Fruit fly (Drosophila melanogaster): Measurements from ENCODE around the gene NANS.

The NANS gene

dm6 chr3R:12448344-12448743 is 22.0 kb downstream of the NANS start:
- TF ChIP-seq CG8632 (GFP tag; optimal IDR thresholded peaks at IDR 0.05), result no peak
- TF ChIP-seq CG6792 (GFP tag; optimal IDR thresholded peaks at IDR 0.05), result no peak
- no peak for TF ChIP-seq pdm3 (GFP tag; optimal IDR thresholded peaks at IDR 0.05)
- no peak for TF ChIP-seq eg (GFP tag; IDR thresholded peaks at IDR 0.05)
- no peak for TF ChIP-seq cyc (GFP tag; optimal IDR thresholded peaks at IDR 0.05)
- no peak for TF ChIP-seq Blimp-1 (GFP tag; optimal IDR thresholded peaks at IDR 0.05)
- TF ChIP-seq CG11762 (GFP tag; optimal IDR thresholded peaks at IDR 0.05; ENCODE audit: insufficient read depth), result no peak

DNA sequence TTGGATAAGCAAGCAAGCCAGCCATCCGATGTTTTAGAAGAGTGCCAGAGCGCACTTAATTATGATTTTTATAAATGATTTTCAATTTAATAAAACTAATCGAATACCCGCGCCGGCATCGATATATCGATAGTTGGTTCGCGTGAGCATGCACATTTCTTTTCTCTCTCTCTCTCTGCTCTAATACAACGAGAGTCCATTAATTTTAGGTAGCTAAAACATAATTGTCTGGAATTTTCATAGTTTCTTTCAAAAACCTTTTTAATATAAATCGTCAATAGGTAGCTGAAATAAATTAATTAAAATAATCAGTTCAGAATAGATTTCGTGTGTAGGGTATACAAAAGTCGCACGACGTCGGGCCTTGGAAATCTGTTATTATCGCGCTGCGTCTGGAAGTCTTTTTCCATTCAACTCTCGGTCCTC is 22.5 kb downstream of the NANS start, which contains the start of gene CG18549:
Gene CG18549, plus strand, starts transcription at position 408 of the 426 bp plus-strand sequence.
- TF ChIP-seq Eip75B (GFP tag; optimal IDR thresholded peaks at IDR 0.05) (peak; percentile 100), CG11762 (GFP tag; optimal IDR thresholded peaks at IDR 0.05; ENCODE audit: insufficient read depth) (peak; percentile 100), CG8319 (GFP tag; optimal IDR thresholded peaks at IDR 0.05) (peak; percentile 99), CG31627 (GFP tag; optimal IDR thresholded peaks at IDR 0.05) (peak; percentile 100), Eip93F (GFP tag; optimal IDR thresholded peaks at IDR 0.05) (peak; percentile 100), CG6163 (GFP tag; IDR thresholded peaks at IDR 0.05) (peak; percentile 100), CG8119 (GFP tag; IDR thresholded peaks at IDR 0.05) (peak; percentile 100), Lpt (GFP tag; optimal IDR thresholded peaks at IDR 0.05) (peak; percentile 100), CG11294 (GFP tag; IDR thresholded peaks at IDR 0.05) (peak; percentile 100), Ets21C (GFP tag; optimal IDR thresholded peaks at IDR 0.05) (peak; percentile 99), Sox14 (GFP tag; optimal IDR thresholded peaks at IDR 0.05) (peak; percentile 100), svp (GFP tag) (peak; percentile 100), Smox (GFP tag; optimal IDR thresholded peaks at IDR 0.05) (peak; percentile 100), CG9139 (GFP tag; optimal IDR thresholded peaks at IDR 0.05) (peak; percentile 100), Gug (GFP tag; IDR thresholded peaks at IDR 0.05) (peak; percentile 100), ss (GFP tag; optimal IDR thresholded peaks at IDR 0.05) (peak; percentile 100), Hr38 (GFP tag; optimal IDR thresholded peaks at IDR 0.05) (peak; percentile 97), spab (GFP tag; optimal IDR thresholded peaks at IDR 0.05) (peak; percentile 100), Hr4 (GFP tag; optimal IDR thresholded peaks at IDR 0.05) (peak; percentile 100), Hr39 (GFP tag; optimal IDR thresholded peaks at IDR 0.05) (peak; percentile 100), acj6 (GFP tag; optimal IDR thresholded peaks at IDR 0.05) (peak; percentile 100), pdm3 (GFP tag; optimal IDR thresholded peaks at IDR 0.05) (peak; percentile 100), Sox15 (GFP tag; optimal IDR thresholded peaks at IDR 0.05) (peak; percentile 99), dsx (GFP tag; optimal IDR thresholded peaks at IDR 0.05; ENCODE audit: poor library complexity, severe bottlenecking) (peak; percentile 100), CG4318 (GFP tag; optimal IDR thresholded peaks at IDR 0.05) (peak; percentile 100), CG10631 (GFP tag; optimal IDR thresholded peaks at IDR 0.05) (peak; percentile 100), CG6854 (GFP tag; optimal IDR thresholded peaks at IDR 0.05) (peak; percentile 100), CG16779 (tag; optimal IDR thresholded peaks at IDR 0.05) (peak; percentile 99), topi (GFP tag; optimal IDR thresholded peaks at IDR 0.05) (peak; percentile 100), CG32006 (GFP tag; optimal IDR thresholded peaks at IDR 0.05) (peak; percentile 100), vri (GFP tag; optimal IDR thresholded peaks at IDR 0.05) (peak; percentile 100), CG6792 (GFP tag; optimal IDR thresholded peaks at IDR 0.05) (peak; percentile 100), salr (GFP tag; optimal IDR thresholded peaks at IDR 0.05) (peak; percentile 99 to 100), CG7368 (GFP tag; optimal IDR thresholded peaks at IDR 0.05) (peak; percentile 100), Blimp-1 (GFP tag; optimal IDR thresholded peaks at IDR 0.05) (peak; percentile 99), fkh (GFP tag; optimal IDR thresholded peaks at IDR 0.05) (peak; percentile 94), Ets96B (tag; optimal IDR thresholded peaks at IDR 0.05) (peak; percentile 100), CG6808 (GFP tag; optimal IDR thresholded peaks at IDR 0.05) (peak; percentile 99), CG11902 (GFP tag; optimal IDR thresholded peaks at IDR 0.05) (peak; percentile 99), CG34406 (GFP tag; optimal IDR thresholded peaks at IDR 0.05) (peak; percentile 100), lz (GFP tag; optimal IDR thresholded peaks at IDR 0.05) (peak; percentile 100), Sox102F (GFP tag; optimal IDR thresholded peaks at IDR 0.05) (peak; percentile 100), fd85E (GFP tag; optimal IDR thresholded peaks at IDR 0.05) (peak; percentile 98), esn (GFP tag; optimal IDR thresholded peaks at IDR 0.05) (peak; percentile 100), CG10669 (GFP tag; optimal IDR thresholded peaks at IDR 0.05) (peak; percentile 100), cyc (GFP tag; optimal IDR thresholded peaks at IDR 0.05) (peak; percentile 100), CG8632 (GFP tag; optimal IDR thresholded peaks at IDR 0.05) (peak; percentile 100)
